Fruit fly (Drosophila melanogaster): ENCODE results near the gene Arglu1.

The Arglu1 gene

DNA sequence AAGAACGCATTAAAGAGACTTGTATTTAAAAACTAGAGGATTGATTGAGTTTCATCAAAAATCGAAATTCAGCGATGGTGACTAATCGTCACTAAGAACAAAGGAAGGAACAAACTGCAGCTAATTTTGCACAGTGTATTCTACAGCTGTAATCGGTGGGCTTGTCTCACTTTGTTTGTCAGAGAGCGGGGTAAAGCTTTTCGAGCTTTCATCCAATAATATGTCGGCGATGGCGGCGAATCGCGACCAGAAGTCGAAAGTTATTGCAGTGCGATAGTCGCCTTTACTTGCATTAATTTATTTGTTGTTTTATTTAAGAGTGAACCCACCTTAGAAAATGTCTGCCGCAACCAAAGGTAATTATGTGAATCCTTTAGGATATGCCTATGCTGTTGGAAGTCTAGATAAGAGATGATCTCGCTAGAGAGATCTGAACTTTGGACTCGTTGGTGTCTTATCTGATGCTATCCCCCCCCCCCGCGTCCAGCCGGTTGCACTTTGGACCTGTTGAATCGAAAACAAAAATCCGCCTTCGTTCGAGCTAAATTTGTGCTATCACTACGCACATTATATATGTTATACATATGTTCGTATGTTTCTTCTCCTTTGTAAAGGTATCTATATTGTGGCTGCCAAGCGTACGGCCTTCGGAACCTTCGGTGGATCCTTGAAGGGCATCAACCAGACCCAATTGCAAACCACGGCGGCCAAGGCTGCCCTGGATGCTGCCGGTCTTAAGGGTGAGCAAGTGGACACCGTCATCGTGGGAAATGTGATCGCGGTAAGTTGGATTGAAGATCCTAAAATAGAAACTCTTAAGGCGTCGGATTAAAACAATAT is 22.7 kb downstream of the Arglu1 start, which contains the start of gene yip2 (continued):
- peak; percentile 37 for TF ChIP-seq CG7987 (GFP tag; optimal IDR thresholded peaks at IDR 0.05)
- peak; percentile 5 for TF ChIP-seq CG4854 (GFP tag; optimal IDR thresholded peaks at IDR 0.05)
- TF ChIP-seq Aef1 (GFP tag; IDR thresholded peaks at IDR 0.05): 0 out of 3 replicates have a peak, but pooled peaks have one; percentile 11
- TF ChIP-seq fd3F (GFP tag; optimal IDR thresholded peaks at IDR 0.05): peak; percentile 41
- no peak for TF ChIP-seq CG10274 (GFP tag; optimal IDR thresholded peaks at IDR 0.05)
- TF ChIP-seq Hr39 (optimal IDR thresholded peaks at IDR 0.05): no peak
- TF ChIP-seq disco-r (GFP tag; optimal IDR thresholded peaks at IDR 0.05): no peak
- no peak for TF ChIP-seq HmgD (GFP tag; optimal IDR thresholded peaks at IDR 0.05)
- peak; percentile 75 for TF ChIP-seq tgo (GFP tag; IDR thresholded peaks at IDR 0.05)
- TF ChIP-seq ERR (GFP tag; optimal IDR thresholded peaks at IDR 0.05): no peak
- TF ChIP-seq gro (GFP tag; optimal IDR thresholded peaks at IDR 0.05): peak; percentile 8
- TF ChIP-seq CG1792 (GFP tag; optimal IDR thresholded peaks at IDR 0.05): peak; percentile 48
- no peak for TF ChIP-seq ash1 (GFP tag; optimal IDR thresholded peaks at IDR 0.05)
- TF ChIP-seq CG9727 (GFP tag; optimal IDR thresholded peaks at IDR 0.05): peak; percentile 39
- TF ChIP-seq sima (GFP tag; optimal IDR thresholded peaks at IDR 0.05): no peak
- peak; percentile 29 for TF ChIP-seq CG5180 (GFP tag; optimal IDR thresholded peaks at IDR 0.05)
- TF ChIP-seq tio (GFP tag; optimal IDR thresholded peaks at IDR 0.05): no peak
- TF ChIP-seq CG2875 (GFP tag; optimal IDR thresholded peaks at IDR 0.05): peak; percentile 26
- TF ChIP-seq CG2202 (tag; optimal IDR thresholded peaks at IDR 0.05): no peak
- TF ChIP-seq CoRest (tag; optimal IDR thresholded peaks at IDR 0.05): peak; percentile 42
- TF ChIP-seq Nf-YB (GFP tag; optimal IDR thresholded peaks at IDR 0.05): peak; percentile 29
- peak; percentile 52 for TF ChIP-seq mam (GFP tag; optimal IDR thresholded peaks at IDR 0.05)
- no peak for TF ChIP-seq wdn (GFP tag; IDR thresholded peaks at IDR 0.05)
- peak; percentile 1 for TF ChIP-seq fd96Cb (tag; optimal IDR thresholded peaks at IDR 0.05)
- TF ChIP-seq inv (GFP tag; IDR thresholded peaks at IDR 0.05; ENCODE audit: partially characterized antibody): no peak
- TF ChIP-seq Hey (tag; optimal IDR thresholded peaks at IDR 0.05): no peak
- peak; percentile 54 for TF ChIP-seq CG4328 (GFP tag; optimal IDR thresholded peaks at IDR 0.05)
- TF ChIP-seq mld (GFP tag; IDR thresholded peaks at IDR 0.05; ENCODE audit: partially characterized antibody): 0 out of 3 replicates have a peak, but pooled peaks have one; percentile 33
- TF ChIP-seq Sry-β (GFP tag; optimal IDR thresholded peaks at IDR 0.05): no peak
- TF ChIP-seq CG10654 (GFP tag; optimal IDR thresholded peaks at IDR 0.05): no peak
- peak; percentile 65 for TF ChIP-seq HLH3B (GFP tag; IDR thresholded peaks at IDR 0.05)
- TF ChIP-seq CG6683 (GFP tag; optimal IDR thresholded peaks at IDR 0.05): peak; percentile 36
- TF ChIP-seq pb (GFP tag; optimal IDR thresholded peaks at IDR 0.05): no peak
- TF ChIP-seq lilli (GFP tag; optimal IDR thresholded peaks at IDR 0.05): peak; percentile 69
- TF ChIP-seq CG11398 (GFP tag; optimal IDR thresholded peaks at IDR 0.05): peak; percentile 61
- 0 out of 2 replicates have a peak, but pooled peaks have one; percentile 36 for TF ChIP-seq CG4730 (GFP tag; IDR thresholded peaks at IDR 0.05)
- peak; percentile 34 for TF ChIP-seq HLH54F (GFP tag; optimal IDR thresholded peaks at IDR 0.05)
- no peak for TF ChIP-seq tll (GFP tag; optimal IDR thresholded peaks at IDR 0.05)
- TF ChIP-seq CHES-1-like (GFP tag; optimal IDR thresholded peaks at IDR 0.05): peak; percentile 65
- TF ChIP-seq gsb (GFP tag; IDR thresholded peaks at IDR 0.05): no peak
- peak; percentile 12 for TF ChIP-seq Dad (GFP tag; optimal IDR thresholded peaks at IDR 0.05)
- TF ChIP-seq B-H1 (GFP tag; IDR thresholded peaks at IDR 0.05): no peak; the same call in 2 of the 3 replicates
- peak; percentile 36 for TF ChIP-seq tin (GFP tag; optimal IDR thresholded peaks at IDR 0.05)
- no peak for TF ChIP-seq esg (GFP tag; conservative IDR thresholded peaks at IDR 0.05)
- TF ChIP-seq org-1 (GFP tag; optimal IDR thresholded peaks at IDR 0.05): peak; percentile 10
- no peak for TF ChIP-seq kni (GFP tag; optimal IDR thresholded peaks at IDR 0.05)
- TF ChIP-seq D19B (GFP tag; optimal IDR thresholded peaks at IDR 0.05): peak; percentile 40
- no peak for TF ChIP-seq sim (GFP tag; IDR thresholded peaks at IDR 0.05)
- TF ChIP-seq ems (GFP tag; optimal IDR thresholded peaks at IDR 0.05): peak; percentile 17
